Fruit fly (Drosophila melanogaster) whole organism, embryonic: ENCODE results near the gene Uba2.

Experiments
- Atf6 ChIP-seq: fragments of 200-800 bp; sonication (Bioruptor generic); IDR thresholded peaks from 2 replicates; pipeline ENCODE4 v1.3.6; 2022; ENCODE audit warnings: missing biosample characterization, missing genetic modification characterization
- Bgb ChIP-seq: fragments of 200-800 bp; sonication (Bioruptor generic); IDR thresholded peaks from 2 replicates; pipeline ENCODE4 v1.3.6; 2022; ENCODE audit warnings: missing biosample characterization, missing genetic modification characterization; ENCODE audit not compliant: partially characterized antibody
- CG10267 ChIP-seq: fragments of 200-800 bp; sonication (Bioruptor generic); optimal IDR thresholded peaks from 2 replicates; lab custom pipeline; 2018; ENCODE audit warnings: missing biosample characterization, mild to moderate bottlenecking, missing genetic modification characterization, moderate library complexity
- CG13287 ChIP-seq: fragments of 200-800 bp; sonication (Bioruptor generic); IDR thresholded peaks from 2 replicates; pipeline ENCODE4 v1.3.6; 2022; ENCODE audit warnings: missing biosample characterization, missing genetic modification characterization; ENCODE audit not compliant: partially characterized antibody
- CG14860 ChIP-seq: fragments of 200-800 bp; sonication (Bioruptor generic); IDR thresholded peaks from 3 replicates; pipeline ENCODE4 v1.3.6; 2022; ENCODE audit warnings: missing biosample characterization, missing genetic modification characterization; ENCODE audit not compliant: partially characterized antibody
- CG17385 ChIP-seq: fragments of 200-800 bp; sonication (Bioruptor generic); optimal IDR thresholded peaks from 3 replicates; lab custom pipeline; 2018; ENCODE audit warnings: missing biosample characterization, mild to moderate bottlenecking, missing genetic modification characterization
- CG18011 ChIP-seq: fragments of 200-800 bp; sonication (Bioruptor generic); optimal IDR thresholded peaks from 2 replicates; lab custom pipeline; 2017; ENCODE audit warnings: missing biosample characterization, missing genetic modification characterization, mild to moderate bottlenecking, moderate library complexity, missing genotype
- CG18476 ChIP-seq: fragments of 200-800 bp; sonication (Bioruptor generic); optimal IDR thresholded peaks from 2 replicates; lab custom pipeline; 2016; ENCODE audit warnings: missing biosample characterization, mild to moderate bottlenecking, missing genetic modification characterization
- CG2202 ChIP-seq: fragments of 200-800 bp; sonication (Bioruptor generic); optimal IDR thresholded peaks from 2 replicates; lab custom pipeline; 2018; ENCODE audit warnings: missing biosample characterization, mild to moderate bottlenecking, missing genetic modification characterization
- CG34224 ChIP-seq: fragments of 200-800 bp; sonication (Bioruptor generic); IDR thresholded peaks from 3 replicates; pipeline ENCODE4 v1.3.6; 2022; ENCODE audit warnings: missing biosample characterization, missing genetic modification characterization; ENCODE audit not compliant: partially characterized antibody
- CG4617 ChIP-seq: fragments of 200-800 bp; sonication (Bioruptor generic); optimal IDR thresholded peaks from 3 replicates; lab custom pipeline; 2016; ENCODE audit warnings: missing biosample characterization, missing genetic modification characterization, borderline replicate concordance
- CG6813 ChIP-seq: fragments of 200-800 bp; sonication (Bioruptor generic); optimal IDR thresholded peaks from 2 replicates; lab custom pipeline; 2017; ENCODE audit warnings: missing biosample characterization, missing genetic modification characterization, mild to moderate bottlenecking, moderate library complexity, missing genetic modification reagents
- CG7987 ChIP-seq: fragments of 200-800 bp; sonication (Bioruptor generic); optimal IDR thresholded peaks from 2 replicates; lab custom pipeline; 2018; ENCODE audit warnings: missing biosample characterization, mild to moderate bottlenecking, missing genetic modification characterization, moderate library complexity
- CG8290 ChIP-seq, 3 experiments: fragments of 200-800 bp; sonication (Bioruptor generic); optimal IDR thresholded peaks; 2 replicates each; lab custom pipeline; 2016 to 2019; ENCODE audit warnings: missing biosample characterization in 3 of 3, missing genetic modification characterization in 3 of 3, mild to moderate bottlenecking in 2 of 3, moderate library complexity in 1 of 3
- CG8765 ChIP-seq: fragments of 200-800 bp; sonication (Bioruptor generic); IDR thresholded peaks from 2 replicates; pipeline ENCODE4 v1.3.6; 2022; ENCODE audit warnings: missing biosample characterization, missing genetic modification characterization
- D19A ChIP-seq: fragments of 200-800 bp; optimal IDR thresholded peaks from 3 replicates; lab custom pipeline; 2019; ENCODE audit warnings: missing biosample characterization, mild to moderate bottlenecking, missing genetic modification characterization, moderate library complexity
- Dref ChIP-seq: fragments of 200-800 bp; sonication (Bioruptor generic); IDR thresholded peaks from 2 replicates; pipeline ENCODE4 v1.3.6; 2022; ENCODE audit warnings: missing biosample characterization, missing genetic modification characterization
- E2f1 ChIP-seq: fragments of 200-800 bp; sonication (Bioruptor generic); IDR thresholded peaks from 2 replicates; pipeline ENCODE4 v1.3.6; 2022; ENCODE audit warnings: missing biosample characterization, missing genetic modification characterization
- Hr39 ChIP-seq: fragments of >200 bp; optimal IDR thresholded peaks from 2 replicates; lab custom pipeline; 2017
- Hr78 ChIP-seq, 2 experiments: fragments of 200-800 bp in 1 of 2; fragments of >200 bp in 1 of 2; sonication (Bioruptor generic) in 1 of 2; optimal IDR thresholded peaks; 2 replicates each; lab custom pipeline; 2017 to 2019; ENCODE audit warnings: missing biosample characterization in 2 of 2, missing genetic modification characterization in 2 of 2, mild to moderate bottlenecking in 1 of 2, moderate library complexity in 1 of 2
- Lhr ChIP-seq: fragments of 200-800 bp; sonication (Bioruptor generic); optimal IDR thresholded peaks from 3 replicates; lab custom pipeline; 2017; ENCODE audit warnings: mild to moderate bottlenecking, missing biosample characterization, missing genetic modification reagents, missing genetic modification characterization
- Med ChIP-seq: fragments of 200-800 bp; sonication (Bioruptor generic); peaks from one replicate; lab custom pipeline; 2016; ENCODE audit warnings: missing biosample characterization, missing genetic modification characterization, mild to moderate bottlenecking, inconsistent platforms, moderate library complexity
- Opbp ChIP-seq: fragments of 200-800 bp; sonication (Bioruptor generic); IDR thresholded peaks from 3 replicates; pipeline ENCODE4 v1.3.6; 2022; ENCODE audit warnings: missing biosample characterization, missing genetic modification characterization; ENCODE audit not compliant: partially characterized antibody
- Pdp1 ChIP-seq, 2 experiments: fragments of 200-800 bp; sonication (Bioruptor generic); optimal IDR thresholded peaks; 3 replicates each; lab custom pipeline; 2016; ENCODE audit warnings: missing biosample characterization in 2 of 2, missing genetic modification characterization in 2 of 2, mild to moderate bottlenecking in 1 of 2, moderate library complexity in 1 of 2
- Poxn ChIP-seq: fragments of 200-800 bp; sonication (Bioruptor generic); IDR thresholded peaks from 2 replicates; pipeline ENCODE4 v1.3.6; 2022; ENCODE audit warnings: missing biosample characterization, missing genetic modification characterization
- Trl ChIP-seq, 3 experiments: fragments of >200 bp in 2 of 3; fragments of 200-800 bp in 1 of 3; sonication (Bioruptor generic) in 1 of 3; optimal IDR thresholded peaks; 2 replicates in 1 of 3; 3 replicates in 2 of 3; lab custom pipeline; 2016 to 2017; ENCODE audit warnings: missing biosample characterization in 1 of 3, missing genetic modification characterization in 1 of 3
- aop ChIP-seq: fragments of 200-800 bp; sonication (Bioruptor generic); IDR thresholded peaks from 2 replicates; pipeline ENCODE4 v1.3.6; 2022; ENCODE audit warnings: missing biosample characterization, missing genetic modification characterization
- ato ChIP-seq: fragments of 200-800 bp; sonication (Bioruptor generic); IDR thresholded peaks from 2 replicates; pipeline ENCODE4 v1.3.6; 2022; ENCODE audit warnings: missing biosample characterization, missing genetic modification characterization; ENCODE audit not compliant: partially characterized antibody
- bbx ChIP-seq: fragments of 200-800 bp; sonication (Bioruptor generic); IDR thresholded peaks from 2 replicates; pipeline ENCODE4 v1.3.6; 2022; ENCODE audit warnings: missing biosample characterization, missing genetic modification characterization; ENCODE audit not compliant: partially characterized antibody
- bcd ChIP-seq: fragments of 200-800 bp; sonication (Bioruptor generic); optimal IDR thresholded peaks from 2 replicates; lab custom pipeline; 2017; ENCODE audit warnings: missing biosample characterization, mild to moderate bottlenecking, missing genetic modification characterization
- danr ChIP-seq: fragments of 200-800 bp; sonication (Bioruptor generic); IDR thresholded peaks from 2 replicates; pipeline ENCODE4 v1.3.6; 2022; ENCODE audit warnings: missing biosample characterization, missing genetic modification characterization
- dimm ChIP-seq: fragments of 200-800 bp; sonication (Bioruptor generic); IDR thresholded peaks from 2 replicates; pipeline ENCODE4 v1.3.6; 2022; ENCODE audit warnings: missing biosample characterization, missing genetic modification characterization
- dmrt11E ChIP-seq: fragments of 200-800 bp; sonication (Bioruptor generic); optimal IDR thresholded peaks from 3 replicates; lab custom pipeline; 2018; ENCODE audit warnings: missing biosample characterization, mild to moderate bottlenecking, missing genetic modification characterization, moderate library complexity
- exex ChIP-seq: fragments of 200-800 bp; sonication (Bioruptor generic); optimal IDR thresholded peaks from 4 replicates; lab custom pipeline; 2018; ENCODE audit warnings: missing biosample characterization, mild to moderate bottlenecking, missing genetic modification characterization, moderate library complexity
- fd102C ChIP-seq: fragments of 200-800 bp; sonication (Bioruptor generic); optimal IDR thresholded peaks from 2 replicates; lab custom pipeline; 2018; ENCODE audit warnings: missing biosample characterization, mild to moderate bottlenecking, missing genetic modification characterization, moderate library complexity
- ind ChIP-seq: fragments of 200-800 bp; sonication (Bioruptor generic); optimal IDR thresholded peaks from 3 replicates; lab custom pipeline; 2016; ENCODE audit warnings: missing biosample characterization, missing genetic modification characterization
- jing ChIP-seq: fragments of 200-800 bp; sonication (Bioruptor generic); optimal IDR thresholded peaks from 2 replicates; lab custom pipeline; 2018; ENCODE audit warnings: missing biosample characterization, mild to moderate bottlenecking, missing genetic modification characterization
- lab ChIP-seq: fragments of 200-800 bp; sonication (Bioruptor generic); optimal IDR thresholded peaks from 3 replicates; lab custom pipeline; 2017; ENCODE audit warnings: missing biosample characterization, missing genetic modification characterization, mild to moderate bottlenecking, moderate library complexity, missing genetic modification reagents
- lola ChIP-seq, 3 experiments: fragments of >200 bp in 2 of 3; fragments of 200-800 bp in 1 of 3; sonication (Bioruptor generic) in 1 of 3; optimal IDR thresholded peaks; 2 replicates each; lab custom pipeline; 2017 to 2019; ENCODE audit warnings: missing biosample characterization in 3 of 3, missing genetic modification characterization in 3 of 3, mild to moderate bottlenecking in 1 of 3, moderate library complexity in 1 of 3
- nom ChIP-seq: fragments of 200-800 bp; sonication (Bioruptor generic); optimal IDR thresholded peaks from 2 replicates; lab custom pipeline; 2017; ENCODE audit warnings: missing biosample characterization, missing genetic modification characterization, mild to moderate bottlenecking, moderate library complexity, missing genetic modification reagents
- scrt ChIP-seq: fragments of 200-800 bp; sonication (Bioruptor generic); optimal IDR thresholded peaks from 2 replicates; lab custom pipeline; 2018; ENCODE audit warnings: missing biosample characterization, mild to moderate bottlenecking, missing genetic modification characterization, moderate library complexity
- tio ChIP-seq: fragments of 200-800 bp; sonication (Bioruptor generic); optimal IDR thresholded peaks from 2 replicates; lab custom pipeline; 2017; ENCODE audit warnings: missing biosample characterization, missing genetic modification characterization, inconsistent platforms
- toy ChIP-seq: fragments of 200-800 bp; sonication (Bioruptor generic); IDR thresholded peaks from 2 replicates; pipeline ENCODE4 v1.3.6; 2022; ENCODE audit warnings: missing biosample characterization, missing genetic modification characterization
- wek ChIP-seq: fragments of 200-800 bp; sonication (Bioruptor generic); optimal IDR thresholded peaks from 3 replicates; lab custom pipeline; 2018; ENCODE audit warnings: missing biosample characterization, mild to moderate bottlenecking, missing genetic modification characterization, moderate library complexity
- zen2 ChIP-seq: fragments of 200-800 bp; sonication (Bioruptor generic); IDR thresholded peaks from 3 replicates; pipeline ENCODE4 v1.3.6; 2022; ENCODE audit warnings: missing biosample characterization, missing genetic modification characterization; ENCODE audit not compliant: partially characterized antibody

Gene Uba2

dm6 chr3L:8124481-8125359 lies 2.9 kb downstream of the Uba2 start, which contains the start of the genes CG7550 and mRpL36 (continued):
- no peak for TF ChIP-seq jing (GFP tag; lab: Kevin White, UChicago)
- no peak for TF ChIP-seq dmrt11E
- TF ChIP-seq fd102C (GFP tag; lab: Kevin White, UChicago): no peak
- no peak for TF ChIP-seq lola (GFP tag; optimal IDR thresholded peaks at IDR 0.05; lab: Kevin White, UChicago)
- no peak for TF ChIP-seq ind
- no peak for TF ChIP-seq CG18011 (GFP tag; lab: Kevin White, UChicago)
- no peak for TF ChIP-seq CG8765 (GFP tag; lab: Robert Waterston, UW)
- TF ChIP-seq Lhr: no peak
- TF ChIP-seq CG10267: peak; percentile 67
- no peak for TF ChIP-seq Poxn
- no peak for TF ChIP-seq scrt (GFP tag; lab: Kevin White, UChicago)
- TF ChIP-seq nom (GFP tag; lab: Kevin White, UChicago): no peak
- no peak for TF ChIP-seq D19A (tag; lab: Kevin White, UChicago)
- TF ChIP-seq Atf6 (GFP tag; lab: Robert Waterston, UW): no peak
- TF ChIP-seq bcd: no peak
- TF ChIP-seq Hr39: no peak
- TF ChIP-seq CG6813: no peak
- no peak for TF ChIP-seq Trl (optimal IDR thresholded peaks at IDR 0.05; lab: Kevin White, UChicago)
- TF ChIP-seq Trl (GFP tag; optimal IDR thresholded peaks at IDR 0.05; lab: Kevin White, UChicago): no peak
- no peak for TF ChIP-seq wek (GFP tag; lab: Kevin White, UChicago)
- TF ChIP-seq, all 482 proteins: peak for 21

- TF ChIP-seq danr (GFP tag; lab: Robert Waterston, UW) (no peak), Med (GFP tag; lab: Kevin White, UChicago) (peak; percentile 86), zen2 (GFP tag; lab: Robert Waterston, UW) (peak; percentile 30; the same call in 1 of the 3 replicates), CG4617 (GFP tag; lab: Kevin White, UChicago) (peak; percentile 18), ato (GFP tag; lab: Robert Waterston, UW) (peak; percentile 56), Hr78 (GFP tag; optimal IDR thresholded peaks at IDR 0.05; lab: Kevin White, UChicago) (no peak), E2f1 (GFP tag; lab: Robert Waterston, UW) (no peak), CG8290 (GFP tag; optimal IDR thresholded peaks at IDR 0.05; lab: Kevin White, UChicago) (no peak), CG8290 (tag; optimal IDR thresholded peaks at IDR 0.05; lab: Kevin White, UChicago) (no peak), CG13287 (peak; percentile 61), CG14860 (GFP tag; lab: Robert Waterston, UW) (0 out of 3 replicates have a peak, but pooled peaks have one; percentile 33), aop (GFP tag; lab: Robert Waterston, UW) (no peak), Pdp1 (GFP tag; optimal IDR thresholded peaks at IDR 0.05; lab: Kevin White, UChicago) (peak in 1 of 2 experiments; percentile 21), dimm (GFP tag; lab: Robert Waterston, UW) (no peak), Bgb (GFP tag; lab: Robert Waterston, UW) (peak; percentile 56), Opbp (peak; percentile 45; the same call in 2 of the 3 replicates), bbx (GFP tag; lab: Robert Waterston, UW) (peak; percentile 65; the same call in 1 of the 2 replicates), lola (GFP tag; optimal IDR thresholded peaks at IDR 0.05; lab: Kevin White, UChicago) (no peak), CG34224 (peak; percentile 63; the same call in 2 of the 3 replicates), Dref (GFP tag; lab: Robert Waterston, UW) (peak; percentile 89), toy (GFP tag; lab: Robert Waterston, UW) (no peak), CG18476 (GFP tag; lab: Kevin White, UChicago) (no peak), CG7987 (peak; percentile 31), tio (GFP tag; lab: Kevin White, UChicago) (no peak), CG2202 (tag; lab: Kevin White, UChicago) (no peak), exex (tag; lab: Kevin White, UChicago) (no peak), lab (GFP tag; lab: Kevin White, UChicago) (no peak), CG17385 (GFP tag; lab: Kevin White, UChicago) (peak; percentile 14)
These were observed 6.0 kb downstream of the Uba2 start, which contains the start of gene ldbr for dm6 chr3L:8121590-8121989. ldbr (plus strand) TSS chr3L:8121827.
